Worm (Caenorhabditis elegans) whole organism, L3 larva: ENCODE data around the gene tsp-9.

Experiments used
- R02D3.7 ChIP-seq: fragments of 150-350 bp; optimal IDR thresholded peaks from 2 replicates; lab custom pipeline; 2014; ENCODE audit warnings: missing biosample characterization, missing genetic modification characterization
- ZK546.5 ChIP-seq: sonication (generic microtip); optimal IDR thresholded peaks from 2 replicates; lab custom pipeline; 2017; ENCODE audit warnings: missing biosample characterization, missing genetic modification characterization
- ceh-16 ChIP-seq: sonication (generic microtip); optimal IDR thresholded peaks from 2 replicates; lab custom pipeline; 2017; ENCODE audit warnings: missing biosample characterization, missing genetic modification characterization
- ceh-28 ChIP-seq: fragments of 150-350 bp; optimal IDR thresholded peaks from 2 replicates; lab custom pipeline; 2014; ENCODE audit warnings: missing biosample characterization, missing genetic modification reagents, missing genetic modification characterization
- ceh-82 ChIP-seq: fragments of 150-350 bp; optimal IDR thresholded peaks from 2 replicates; lab custom pipeline; 2014; ENCODE audit warnings: missing biosample characterization, missing genetic modification characterization
- ceh-9 ChIP-seq: sonication (generic microtip); optimal IDR thresholded peaks from 2 replicates; lab custom pipeline; 2018; ENCODE audit warnings: missing biosample characterization, missing genetic modification characterization
- daf-12 ChIP-seq: fragments of 150-350 bp; optimal IDR thresholded peaks from 2 replicates; lab custom pipeline; 2014; ENCODE audit warnings: missing biosample characterization, missing genetic modification reagents, missing genetic modification characterization
- elt-1 ChIP-seq: fragments of 150-350 bp; optimal IDR thresholded peaks from 2 replicates; lab custom pipeline; 2014; ENCODE audit warnings: missing biosample characterization, missing genetic modification characterization
- elt-2 ChIP-seq: sonication (generic microtip); optimal IDR thresholded peaks from 2 replicates; lab custom pipeline; 2016; ENCODE audit warnings: missing genetic modification reagents, mild to moderate bottlenecking, missing genetic modification characterization, missing compliant biosample characterization
- elt-3 ChIP-seq, 3 experiments: fragments of 150-350 bp in 1 of 3; sonication (generic microtip) in 2 of 3; optimal IDR thresholded peaks; 2 replicates in 2 of 3; 4 replicates in 1 of 3; lab custom pipeline; 2014 to 2017; ENCODE audit warnings: missing biosample characterization in 3 of 3, missing genetic modification characterization in 3 of 3
- eor-1 ChIP-seq, 2 experiments: fragments of 150-350 bp; optimal IDR thresholded peaks; 2 replicates each; lab custom pipeline; 2014 to 2018; ENCODE audit warnings: missing biosample characterization in 2 of 2, missing genetic modification characterization in 2 of 2
- fkh-10 ChIP-seq: sonication (generic microtip); optimal IDR thresholded peaks from 2 replicates; lab custom pipeline; 2017; ENCODE audit warnings: missing biosample characterization, missing genetic modification reagents, missing genetic modification characterization
- hmg-11 ChIP-seq: sonication (generic microtip); optimal IDR thresholded peaks from 2 replicates; lab custom pipeline; 2016; ENCODE audit warnings: missing genetic modification characterization, missing compliant biosample characterization
- jun-1 ChIP-seq: fragments of 150-350 bp; optimal IDR thresholded peaks from 2 replicates; lab custom pipeline; 2014; ENCODE audit warnings: missing biosample characterization, missing genetic modification reagents, missing genetic modification characterization
- lin-15B ChIP-seq: fragments of 150-350 bp; optimal IDR thresholded peaks from 2 replicates; lab custom pipeline; 2014; ENCODE audit warnings: missing biosample characterization, missing genetic modification characterization
- lin-39 ChIP-seq: fragments of 150-350 bp; optimal IDR thresholded peaks from 2 replicates; lab custom pipeline; 2018; ENCODE audit warnings: missing biosample characterization, missing genetic modification reagents, missing genetic modification characterization
- lsy-12 ChIP-seq: sonication (generic microtip); optimal IDR thresholded peaks from 2 replicates; lab custom pipeline; 2016; ENCODE audit warnings: mild to moderate bottlenecking, missing genetic modification characterization, missing compliant biosample characterization
- mdl-1 ChIP-seq: fragments of 150-350 bp; optimal IDR thresholded peaks from 2 replicates; lab custom pipeline; 2014; ENCODE audit warnings: missing biosample characterization, missing genetic modification characterization
- nfya-1 ChIP-seq: sonication (generic microtip); optimal IDR thresholded peaks from 2 replicates; lab custom pipeline; 2017; ENCODE audit warnings: missing genetic modification characterization, mild to moderate bottlenecking, missing compliant biosample characterization, antibody characterized with exemption, moderate library complexity; ENCODE audit not compliant: insufficient read depth
- nhr-11 ChIP-seq: fragments of 150-350 bp; optimal IDR thresholded peaks from 2 replicates; lab custom pipeline; 2014; ENCODE audit warnings: missing biosample characterization, missing genetic modification characterization
- nhr-12 ChIP-seq: fragments of 150-350 bp; optimal IDR thresholded peaks from 2 replicates; lab custom pipeline; 2014; ENCODE audit warnings: missing biosample characterization, missing genetic modification characterization
- nhr-23 ChIP-seq: fragments of 150-350 bp; optimal IDR thresholded peaks from 2 replicates; lab custom pipeline; 2014; ENCODE audit warnings: missing biosample characterization, missing genetic modification reagents, missing genetic modification characterization
- nhr-237 ChIP-seq: fragments of 150-350 bp; optimal IDR thresholded peaks from 2 replicates; lab custom pipeline; 2014; ENCODE audit warnings: missing biosample characterization, missing genetic modification characterization
- nhr-25 ChIP-seq: sonication (generic microtip); optimal IDR thresholded peaks from 2 replicates; lab custom pipeline; 2017; ENCODE audit warnings: missing biosample characterization, missing genetic modification characterization
- nhr-28 ChIP-seq: fragments of 150-350 bp; optimal IDR thresholded peaks from 2 replicates; lab custom pipeline; 2014; ENCODE audit warnings: missing biosample characterization, missing genetic modification characterization
- nhr-43 ChIP-seq: sonication (generic microtip); optimal IDR thresholded peaks from 2 replicates; lab custom pipeline; 2016; ENCODE audit warnings: mild to moderate bottlenecking, missing genetic modification characterization, missing compliant biosample characterization; ENCODE audit not compliant: poor library complexity, severe bottlenecking
- nhr-67 ChIP-seq: fragments of 150-350 bp; optimal IDR thresholded peaks from 2 replicates; lab custom pipeline; 2014; ENCODE audit warnings: missing biosample characterization, missing genetic modification characterization
- nhr-77 ChIP-seq: fragments of 150-350 bp; optimal IDR thresholded peaks from 2 replicates; lab custom pipeline; 2014; ENCODE audit warnings: missing biosample characterization, missing genetic modification characterization
- pha-4 ChIP-seq: fragments of 150-350 bp; optimal IDR thresholded peaks from 2 replicates; lab custom pipeline; 2014; ENCODE audit warnings: missing biosample characterization, missing genetic modification reagents, missing genetic modification characterization
- sea-2 ChIP-seq: fragments of 150-350 bp; sonication (generic microtip); optimal IDR thresholded peaks from 4 replicates; lab custom pipeline; 2014; ENCODE audit warnings: missing biosample characterization, missing genetic modification reagents, missing genetic modification characterization
- skn-1 ChIP-seq: fragments of 150-350 bp; optimal IDR thresholded peaks from 2 replicates; lab custom pipeline; 2014; ENCODE audit warnings: missing biosample characterization, missing genetic modification characterization
- snpc-4 ChIP-seq: fragments of 150-350 bp; optimal IDR thresholded peaks from 2 replicates; lab custom pipeline; 2014; ENCODE audit warnings: missing biosample characterization, missing genetic modification characterization
- tbx-2 ChIP-seq: sonication (generic microtip); optimal IDR thresholded peaks from 2 replicates; lab custom pipeline; 2016; ENCODE audit warnings: mild to moderate bottlenecking, missing genetic modification characterization, missing compliant biosample characterization
- unc-62 ChIP-seq: fragments of 150-350 bp; sonication (generic microtip); optimal IDR thresholded peaks from 4 replicates; lab custom pipeline; 2014; ENCODE audit warnings: missing biosample characterization, missing genetic modification reagents, missing genetic modification characterization
- ztf-11 ChIP-seq: fragments of 150-350 bp; optimal IDR thresholded peaks from 2 replicates; lab custom pipeline; 2014; ENCODE audit warnings: missing biosample characterization, missing genetic modification characterization
- ztf-4 ChIP-seq: fragments of 150-350 bp; optimal IDR thresholded peaks from 2 replicates; lab custom pipeline; 2014; ENCODE audit warnings: missing biosample characterization, missing genetic modification characterization

The tsp-9 gene

ce11 chrX:1242763-1243162, 3.1 kb upstream of the tsp-9 start:
- no peak for TF ChIP-seq nhr-23
- TF ChIP-seq nfya-1 (tag; lab: Kevin White, UChicago) = no peak
- TF ChIP-seq tbx-2 (tag; lab: Kevin White, UChicago) = no peak

ce11 chrX:1244235-1244634, 1.6 kb upstream of the tsp-9 start:
- TF ChIP-seq lsy-12 = no peak
- peak; percentile 20 for TF ChIP-seq ceh-28 (tag; lab: Kevin White, UChicago)
- TF ChIP-seq, all 47 proteins: peak for 1

- TF ChIP-seq jun-1 (no peak), ceh-28 (tag; lab: Kevin White, UChicago) (no peak), nhr-67 (no peak), ztf-11 (tag; lab: Kevin White, UChicago) (no peak), ceh-82 (no peak), nhr-25 (tag; lab: Kevin White, UChicago) (no peak), daf-12 (tag; lab: Kevin White, UChicago) (no peak), ZK546.5 (tag; lab: Kevin White, UChicago) (no peak), nhr-23 (no peak), nhr-43 (no peak)
These were observed 3.9 kb downstream of the tsp-9 start, which contains the start of gene C25G6.4 for ce11 chrX:1249738-1250137. TSS of gene C25G6.4 (minus strand) at chrX:1249838.

- TF ChIP-seq sea-2 (GFP tag; lab: Kevin White, UChicago) (no peak), snpc-4 (tag; lab: Kevin White, UChicago) (no peak), ceh-82 (no peak), elt-1 (tag; lab: Kevin White, UChicago) (no peak), ztf-4 (tag; lab: Kevin White, UChicago) (no peak), lin-39 (no peak), ceh-9 (tag; lab: Kevin White, UChicago) (no peak), daf-12 (tag; lab: Kevin White, UChicago) (no peak), eor-1 (tag; optimal IDR thresholded peaks at IDR 0.05; lab: Kevin White, UChicago) (no peak), skn-1 (tag; lab: Kevin White, UChicago) (no peak), hmg-11 (tag; lab: Kevin White, UChicago) (no peak), R02D3.7 (tag; lab: Kevin White, UChicago) (no peak), nhr-28 (tag; lab: Kevin White, UChicago) (no peak), nhr-23 (no peak)
These were observed 9.7 kb downstream of the tsp-9 start, which contains the start of gene npr-11 for ce11 chrX:1255547-1255946. TSS of gene npr-11 (minus strand) at chrX:1255647.

ce11 chrX:1257668-1258067, 11.9 kb downstream of the tsp-9 start:
- TF ChIP-seq elt-2 (tag; lab: Kevin White, UChicago) (no peak), lin-15B (no peak), pha-4 (tag; lab: Kevin White, UChicago) (no peak), jun-1 (no peak), fkh-10 (GFP tag; lab: Kevin White, UChicago) (no peak), nhr-11 (tag; lab: Kevin White, UChicago) (no peak), hmg-11 (tag; lab: Kevin White, UChicago) (no peak), snpc-4 (tag; lab: Kevin White, UChicago) (no peak), ceh-16 (no peak), nhr-43 (no peak), nhr-12 (no peak)

- TF ChIP-seq ceh-82 (no peak), fkh-10 (GFP tag; lab: Kevin White, UChicago) (no peak), jun-1 (no peak), lsy-12 (no peak), elt-3 (tag; optimal IDR thresholded peaks at IDR 0.05; lab: Kevin White, UChicago) (no peak), nhr-12 (no peak), elt-2 (tag; lab: Kevin White, UChicago) (no peak), nhr-77 (tag; lab: Kevin White, UChicago) (no peak), nhr-237 (tag; lab: Kevin White, UChicago) (no peak), unc-62 (GFP tag; lab: Kevin White, UChicago) (no peak), R02D3.7 (tag; lab: Kevin White, UChicago) (no peak), mdl-1 (no peak), ceh-9 (tag; lab: Kevin White, UChicago) (no peak), lin-15B (no peak), daf-12 (tag; lab: Kevin White, UChicago) (no peak)
These were observed 19.5 kb downstream of the tsp-9 start for ce11 chrX:1265336-1265735.
